Worm (Caenorhabditis elegans): Measurements from ENCODE around the gene nhr-267.
A peak's percentile ranks its signal among the peaks of the same experiment; 100 is the strongest.

nhr-267 gene

ce11 chrIV:9321039-9321851 is 35.0 kb upstream of the nhr-267 start, which contains the start of the genes F49C12.12 and vha-17 (continued):
- no peak for TF ChIP-seq madf-5 (GFP tag; IDR thresholded peaks at IDR 0.05)
- TF ChIP-seq spr-3 (GFP tag; optimal IDR thresholded peaks at IDR 0.05): no peak
- no peak for TF ChIP-seq unc-130 (GFP tag; optimal IDR thresholded peaks at IDR 0.05)
- peak; percentile 51 for TF ChIP-seq dmd-6 (GFP tag; IDR thresholded peaks at IDR 0.05)
- peak; percentile 33 for TF ChIP-seq pqm-1 (tag; optimal IDR thresholded peaks at IDR 0.05)
- no peak for TF ChIP-seq hmg-1.1 (GFP tag; IDR thresholded peaks at IDR 0.05)
- TF ChIP-seq D1046.2 (GFP tag; IDR thresholded peaks at IDR 0.05): no peak
- no peak for TF ChIP-seq F10B5.3 (tag; optimal IDR thresholded peaks at IDR 0.05)
- TF ChIP-seq ZK337.2 (GFP tag; IDR thresholded peaks at IDR 0.05): no peak
- no peak for TF ChIP-seq R02D3.7 (tag; optimal IDR thresholded peaks at IDR 0.05)
- TF ChIP-seq dve-1 (tag; optimal IDR thresholded peaks at IDR 0.05; ENCODE audit: insufficient read depth): peak; percentile 42
- no peak for TF ChIP-seq rbr-2 (tag; optimal IDR thresholded peaks at IDR 0.05)
- TF ChIP-seq lin-29 (GFP tag; IDR thresholded peaks at IDR 0.05): no peak
- no peak for TF ChIP-seq nhr-41 (GFP tag; IDR thresholded peaks at IDR 0.05)
- TF ChIP-seq cey-2 (tag; optimal IDR thresholded peaks at IDR 0.05; ENCODE audit: borderline replicate concordance, insufficient read depth): no peak
- TF ChIP-seq lsy-2 (tag; optimal IDR thresholded peaks at IDR 0.05): peak in 1 of 2 experiments; percentile 56
- no peak for TF ChIP-seq spr-1 (tag; optimal IDR thresholded peaks at IDR 0.05)
- no peak for TF ChIP-seq zip-11 (GFP tag; IDR thresholded peaks at IDR 0.05)
- TF ChIP-seq snpc-4 (tag; optimal IDR thresholded peaks at IDR 0.05): no peak
- TF ChIP-seq nhr-6 (tag; optimal IDR thresholded peaks at IDR 0.05): no peak
- no peak for TF ChIP-seq ces-1 (GFP tag; optimal IDR thresholded peaks at IDR 0.05)
- TF ChIP-seq fkh-10 (GFP tag; optimal IDR thresholded peaks at IDR 0.05): no peak
- no peak for TF ChIP-seq gei-8 (GFP tag; optimal IDR thresholded peaks at IDR 0.05)
- TF ChIP-seq mxl-3 (GFP tag; optimal IDR thresholded peaks at IDR 0.05): no peak
- TF ChIP-seq ceh-20 (GFP tag; IDR thresholded peaks at IDR 0.05): no peak
- TF ChIP-seq hlh-11 (tag; optimal IDR thresholded peaks at IDR 0.05): peak; percentile 79

- TF ChIP-seq fkh-10 (GFP tag; optimal IDR thresholded peaks at IDR 0.05) (no peak), nhr-76 (tag; optimal IDR thresholded peaks at IDR 0.05) (no peak), ama-1 (optimal IDR thresholded peaks at IDR 0.05) (peak; percentile 31), nhr-6 (tag; optimal IDR thresholded peaks at IDR 0.05) (no peak), nhr-77 (tag; optimal IDR thresholded peaks at IDR 0.05) (no peak), lin-38 (GFP tag; IDR thresholded peaks at IDR 0.05) (no peak), ceh-82 (tag; optimal IDR thresholded peaks at IDR 0.05) (no peak), nhr-10 (tag; optimal IDR thresholded peaks at IDR 0.05) (no peak), zip-2 (tag; optimal IDR thresholded peaks at IDR 0.05) (no peak), F49E8.2 (tag; optimal IDR thresholded peaks at IDR 0.05; ENCODE audit: borderline replicate concordance) (no peak), ZK337.2 (GFP tag; IDR thresholded peaks at IDR 0.05) (no peak), Y75B8A.6 (GFP tag; IDR thresholded peaks at IDR 0.05) (no peak), lin-1 (GFP tag; IDR thresholded peaks at IDR 0.05) (no peak), mxl-3 (GFP tag; optimal IDR thresholded peaks at IDR 0.05) (no peak), ztf-7 (tag; optimal IDR thresholded peaks at IDR 0.05) (no peak), egl-27 (tag; optimal IDR thresholded peaks at IDR 0.05) (no peak), fos-1 (tag; optimal IDR thresholded peaks at IDR 0.05) (no peak), zfp-2 (tag; optimal IDR thresholded peaks at IDR 0.05) (no peak), php-3 (GFP tag; IDR thresholded peaks at IDR 0.05) (no peak), nhr-48 (tag; optimal IDR thresholded peaks at IDR 0.05) (no peak), tag-97 (GFP tag; IDR thresholded peaks at IDR 0.05) (no peak), Y105C5A.15 (GFP tag; IDR thresholded peaks at IDR 0.05) (0 out of 2 replicates have a peak, but pooled peaks have one; percentile 40), ceh-28 (tag; optimal IDR thresholded peaks at IDR 0.05) (no peak), daf-19 (GFP tag; conservative IDR thresholded peaks at IDR 0.05) (no peak), F10B5.3 (tag; optimal IDR thresholded peaks at IDR 0.05) (no peak), gei-8 (GFP tag; optimal IDR thresholded peaks at IDR 0.05) (peak; percentile 30), zip-11 (GFP tag; IDR thresholded peaks at IDR 0.05) (no peak), Y48G9A.11 (GFP tag; IDR thresholded peaks at IDR 0.05) (0 out of 2 replicates have a peak, but pooled peaks have one; percentile 30), snpc-1.2 (GFP tag; IDR thresholded peaks at IDR 0.05) (no peak; the same call in 1 of the 2 replicates), nhr-41 (GFP tag; IDR thresholded peaks at IDR 0.05) (no peak), arid-1 (GFP tag; conservative IDR thresholded peaks at IDR 0.05) (0 out of 2 replicates have a peak, but pooled peaks have one; percentile 41)
Measured at ce11 chrIV:9320023-9320422, 33.8 kb upstream of the nhr-267 start.
